Worm (Caenorhabditis elegans): ENCODE measurements around the gene Y73B6BL.37.

Gene Y73B6BL.37

DNA sequence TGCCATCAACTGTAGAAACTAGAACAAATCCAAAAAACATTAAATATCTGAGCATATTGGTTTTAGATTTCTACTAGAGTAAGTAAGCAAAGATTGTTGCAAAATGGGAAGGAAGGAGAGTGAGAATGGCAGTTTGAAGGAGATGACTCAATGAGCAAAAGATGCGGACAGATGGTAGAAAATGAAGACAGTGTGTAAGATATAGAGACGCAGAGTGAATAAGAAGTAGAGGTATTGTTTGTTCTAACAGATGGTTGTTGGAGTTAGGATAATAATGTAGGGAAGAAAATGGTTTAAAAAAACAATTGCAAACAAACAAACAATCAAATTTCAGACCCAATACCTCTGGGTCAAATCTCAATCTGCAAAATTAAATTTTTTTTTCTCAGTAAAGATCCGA is 15.9 kb upstream of the Y73B6BL.37 start, which contains the start of gene tmed-13:
tmed-13 (minus strand) TSS at position 169 of the 400 bp plus-strand sequence.
- TF ChIP-seq daf-19 (GFP tag; conservative IDR thresholded peaks at IDR 0.05), result no peak
- TF ChIP-seq mxl-3 (GFP tag; optimal IDR thresholded peaks at IDR 0.05), result no peak
- no peak for TF ChIP-seq vab-7 (GFP tag; IDR thresholded peaks at IDR 0.05)
- TF ChIP-seq mep-1 (tag; optimal IDR thresholded peaks at IDR 0.05), result no peak
- TF ChIP-seq dmd-6 (GFP tag; IDR thresholded peaks at IDR 0.05), result no peak
- no peak for TF ChIP-seq ama-1 (optimal IDR thresholded peaks at IDR 0.05)
- TF ChIP-seq saeg-2 (GFP tag; IDR thresholded peaks at IDR 0.05), result no peak
- no peak for TF ChIP-seq R02D3.7 (tag; optimal IDR thresholded peaks at IDR 0.05)
- TF ChIP-seq egl-43 (GFP tag; IDR thresholded peaks at IDR 0.05), result no peak
- no peak for TF ChIP-seq zag-1 (tag; optimal IDR thresholded peaks at IDR 0.05)
- no peak for TF ChIP-seq T20F7.1 (GFP tag; optimal IDR thresholded peaks at IDR 0.05)
- TF ChIP-seq snpc-1.2 (GFP tag; IDR thresholded peaks at IDR 0.05), result no peak
- TF ChIP-seq lin-15B (tag; optimal IDR thresholded peaks at IDR 0.05), result no peak
- no peak for TF ChIP-seq F37D6.2 (tag; optimal IDR thresholded peaks at IDR 0.05)
- TF ChIP-seq mxl-2 (GFP tag; conservative IDR thresholded peaks at IDR 0.05), result no peak
- no peak for TF ChIP-seq unc-130 (GFP tag; optimal IDR thresholded peaks at IDR 0.05)
- no peak for TF ChIP-seq nhr-28 (tag; optimal IDR thresholded peaks at IDR 0.05)
- TF ChIP-seq nhr-6 (tag; optimal IDR thresholded peaks at IDR 0.05), result no peak
- TF ChIP-seq madf-9 (GFP tag; conservative IDR thresholded peaks at IDR 0.05), result no peak

ce11 chrIV:6473140-6473539 is 14.0 kb upstream of the Y73B6BL.37 start, which contains the start of gene Y73B6BL.27:
Gene Y73B6BL.27, minus strand, starts transcription at chrIV:6473240.
- TF ChIP-seq nhr-25 (tag; optimal IDR thresholded peaks at IDR 0.05; ENCODE audit: borderline replicate concordance, insufficient read depth), result no peak
- TF ChIP-seq nhr-76 (tag; optimal IDR thresholded peaks at IDR 0.05), result no peak
- TF ChIP-seq zip-2 (tag; optimal IDR thresholded peaks at IDR 0.05), result no peak
- TF ChIP-seq lin-13 (GFP tag; optimal IDR thresholded peaks at IDR 0.05), result no peak
- TF ChIP-seq fos-1 (tag; optimal IDR thresholded peaks at IDR 0.05), result no peak
- no peak for TF ChIP-seq nhr-102 (tag; optimal IDR thresholded peaks at IDR 0.05)
- no peak for TF ChIP-seq F49E8.2 (tag; optimal IDR thresholded peaks at IDR 0.05; ENCODE audit: borderline replicate concordance)
- no peak for TF ChIP-seq lim-7 (GFP tag; IDR thresholded peaks at IDR 0.05)
- TF ChIP-seq Y5F2A.4 (GFP tag; optimal IDR thresholded peaks at IDR 0.05), result no peak

ce11 chrIV:6474751-6475150 is 12.4 kb upstream of the Y73B6BL.37 start:
- TF ChIP-seq nhr-11 (tag; optimal IDR thresholded peaks at IDR 0.05), result peak; percentile 17
- peak; percentile 44 for TF ChIP-seq mep-1 (tag; optimal IDR thresholded peaks at IDR 0.05)
- TF ChIP-seq nhr-10 (tag; optimal IDR thresholded peaks at IDR 0.05), result no peak
- TF ChIP-seq ztf-11 (tag; optimal IDR thresholded peaks at IDR 0.05), result no peak
- no peak for TF ChIP-seq nhr-28 (tag; optimal IDR thresholded peaks at IDR 0.05)
- peak in 1 of 2 experiments; percentile 12 for TF ChIP-seq daf-16 (GFP tag; optimal IDR thresholded peaks at IDR 0.05)
- TF ChIP-seq daf-16 (tag; optimal IDR thresholded peaks at IDR 0.05), result peak; percentile 86
- no peak for TF ChIP-seq F26F4.8 (GFP tag; conservative IDR thresholded peaks at IDR 0.05)
- no peak for TF ChIP-seq vab-7 (GFP tag; IDR thresholded peaks at IDR 0.05)
- no peak for TF ChIP-seq ces-1 (GFP tag; optimal IDR thresholded peaks at IDR 0.05)
- TF ChIP-seq spr-3 (GFP tag; optimal IDR thresholded peaks at IDR 0.05), result no peak
- no peak for TF ChIP-seq mdt-29 (GFP tag; IDR thresholded peaks at IDR 0.05)
- TF ChIP-seq mdl-1 (tag; optimal IDR thresholded peaks at IDR 0.05), result no peak
- no peak for TF ChIP-seq duxl-1 (tag; optimal IDR thresholded peaks at IDR 0.05; ENCODE audit: poor library complexity)
- TF ChIP-seq lin-29 (GFP tag; IDR thresholded peaks at IDR 0.05), result no peak
- TF ChIP-seq lim-7 (GFP tag; IDR thresholded peaks at IDR 0.05), result no peak
- no peak for TF ChIP-seq gei-8 (GFP tag; optimal IDR thresholded peaks at IDR 0.05)
- peak in 1 of 2 experiments; percentile 64 for TF ChIP-seq lsy-2 (tag; optimal IDR thresholded peaks at IDR 0.05)
- no peak for TF ChIP-seq mxl-2 (GFP tag; conservative IDR thresholded peaks at IDR 0.05)
- no peak for TF ChIP-seq ceh-82 (tag; optimal IDR thresholded peaks at IDR 0.05)
- TF ChIP-seq nhr-102 (tag; optimal IDR thresholded peaks at IDR 0.05), result no peak
- TF ChIP-seq zip-2 (tag; optimal IDR thresholded peaks at IDR 0.05), result no peak
- TF ChIP-seq nhr-41 (GFP tag; IDR thresholded peaks at IDR 0.05), result no peak
- TF ChIP-seq aly-2 (tag; optimal IDR thresholded peaks at IDR 0.05), result no peak
- TF ChIP-seq hlh-30 (tag; optimal IDR thresholded peaks at IDR 0.05; ENCODE audit: insufficient read depth), result peak; percentile 9
- no peak for TF ChIP-seq unc-39 (tag; optimal IDR thresholded peaks at IDR 0.05)
- no peak for TF ChIP-seq fkh-10 (GFP tag; optimal IDR thresholded peaks at IDR 0.05)
- no peak for TF ChIP-seq snpc-1.2 (GFP tag; IDR thresholded peaks at IDR 0.05)
- no peak for TF ChIP-seq nhr-6 (tag; optimal IDR thresholded peaks at IDR 0.05)
- TF ChIP-seq dve-1 (tag; optimal IDR thresholded peaks at IDR 0.05; ENCODE audit: insufficient read depth), result peak; percentile 32
